Fruit fly (Drosophila melanogaster) whole organism, embryonic: ENCODE results near the gene AstA.
A peak's percentile ranks its signal among the peaks of the same experiment; 100 is the strongest.

Source experiments
- Bteb2 ChIP-seq: fragments of 200-800 bp; sonication (Bioruptor generic); optimal IDR thresholded peaks from 2 replicates; lab custom pipeline; 2016; ENCODE audit warnings: missing biosample characterization, missing genetic modification characterization
- CG1024 ChIP-seq: fragments of 200-800 bp; sonication (Bioruptor generic); IDR thresholded peaks from 2 replicates; pipeline ENCODE4 v1.3.6; 2022; ENCODE audit warnings: missing biosample characterization, missing genetic modification characterization
- CG10565 ChIP-seq: fragments of 200-800 bp; sonication (Bioruptor generic); optimal IDR thresholded peaks from 3 replicates; lab custom pipeline; 2016; ENCODE audit warnings: missing biosample characterization, mild to moderate bottlenecking, missing genetic modification characterization
- CG10979 ChIP-seq: fragments of 200-800 bp; sonication (Bioruptor generic); optimal IDR thresholded peaks from 2 replicates; lab custom pipeline; 2018; ENCODE audit warnings: missing biosample characterization, mild to moderate bottlenecking, missing genetic modification characterization, moderate library complexity
- CG11093 ChIP-seq: fragments of 200-800 bp; sonication (Bioruptor generic); IDR thresholded peaks from 3 replicates; pipeline ENCODE4 v1.3.6; 2022; ENCODE audit warnings: missing biosample characterization, missing genetic modification characterization
- CG11696 ChIP-seq: fragments of 200-800 bp; sonication (Bioruptor generic); IDR thresholded peaks from 2 replicates; pipeline ENCODE4 v1.3.6; 2022; ENCODE audit warnings: missing biosample characterization, missing genetic modification characterization
- CG13123 ChIP-seq: fragments of 200-800 bp; sonication (Bioruptor generic); optimal IDR thresholded peaks from 2 replicates; lab custom pipeline; 2016; ENCODE audit warnings: missing biosample characterization, missing genetic modification characterization
- CG13287 ChIP-seq: fragments of 200-800 bp; sonication (Bioruptor generic); IDR thresholded peaks from 2 replicates; pipeline ENCODE4 v1.3.6; 2022; ENCODE audit warnings: missing biosample characterization, missing genetic modification characterization; ENCODE audit not compliant: partially characterized antibody
- CG16863 ChIP-seq: fragments of 200-800 bp; sonication (Bioruptor generic); optimal IDR thresholded peaks from 3 replicates; lab custom pipeline; 2016; ENCODE audit warnings: missing biosample characterization, missing genetic modification characterization
- CG2129 ChIP-seq: fragments of 200-800 bp; sonication (Bioruptor generic); IDR thresholded peaks from 2 replicates; pipeline ENCODE4 v1.3.6; 2022; ENCODE audit warnings: missing biosample characterization, missing genetic modification characterization; ENCODE audit not compliant: partially characterized antibody
- CG30403 ChIP-seq: fragments of 200-800 bp; sonication (Bioruptor generic); optimal IDR thresholded peaks from 3 replicates; lab custom pipeline; 2016; ENCODE audit warnings: missing biosample characterization, missing genetic modification characterization
- CG31365 ChIP-seq: fragments of 200-800 bp; sonication (Bioruptor generic); optimal IDR thresholded peaks from 2 replicates; lab custom pipeline; 2018; ENCODE audit warnings: missing biosample characterization, mild to moderate bottlenecking, missing genetic modification characterization
- CG33213 ChIP-seq: fragments of 200-800 bp; sonication (Bioruptor generic); optimal IDR thresholded peaks from 3 replicates; lab custom pipeline; 2016; ENCODE audit warnings: missing biosample characterization, missing genetic modification characterization
- CG34376 ChIP-seq: fragments of 200-800 bp; sonication (Bioruptor generic); optimal IDR thresholded peaks from 2 replicates; lab custom pipeline; 2018; ENCODE audit warnings: missing biosample characterization, mild to moderate bottlenecking, missing genetic modification characterization
- CG4404 ChIP-seq: fragments of 200-800 bp; sonication (Bioruptor generic); IDR thresholded peaks from 2 replicates; pipeline ENCODE4 v1.3.6; 2022; ENCODE audit warnings: missing biosample characterization, missing genetic modification characterization
- CG6854 ChIP-seq: fragments of 200-800 bp; sonication (Bioruptor generic); optimal IDR thresholded peaks from 3 replicates; lab custom pipeline; 2017; ENCODE audit warnings: missing biosample characterization, mild to moderate bottlenecking, missing genetic modification characterization
- CG7271 ChIP-seq: fragments of 200-800 bp; sonication (Bioruptor generic); optimal IDR thresholded peaks from 2 replicates; lab custom pipeline; 2018; ENCODE audit warnings: missing biosample characterization, mild to moderate bottlenecking, missing genetic modification characterization, moderate library complexity
- CG7372 ChIP-seq: fragments of 200-800 bp; sonication (Bioruptor generic); IDR thresholded peaks from 2 replicates; pipeline ENCODE4 v1.3.6; 2022; ENCODE audit warnings: missing biosample characterization, missing genetic modification characterization
- CG7745 ChIP-seq: fragments of 200-800 bp; sonication (Bioruptor generic); optimal IDR thresholded peaks from 2 replicates; lab custom pipeline; 2018; ENCODE audit warnings: missing biosample characterization, mild to moderate bottlenecking, missing genetic modification characterization, moderate library complexity
- CG9215 ChIP-seq: fragments of 200-800 bp; sonication (Bioruptor generic); IDR thresholded peaks from 2 replicates; pipeline ENCODE4 v1.3.6; 2022; ENCODE audit warnings: missing biosample characterization, missing genetic modification characterization
- CG9876 ChIP-seq: fragments of 200-800 bp; sonication (Bioruptor generic); optimal IDR thresholded peaks from 2 replicates; lab custom pipeline; 2016; ENCODE audit warnings: missing biosample characterization, missing genetic modification characterization
- Chrac-16 ChIP-seq: fragments of 200-800 bp; sonication (Bioruptor generic); optimal IDR thresholded peaks from 3 replicates; lab custom pipeline; 2016; ENCODE audit warnings: missing biosample characterization, missing genetic modification characterization
- D ChIP-seq, 2 experiments: fragments of 200-800 bp in 1 of 2; fragments of >200 bp in 1 of 2; sonication (Bioruptor generic) in 1 of 2; optimal IDR thresholded peaks; 2 replicates in 1 of 2; 3 replicates in 1 of 2; lab custom pipeline; 2017; ENCODE audit warnings: mild to moderate bottlenecking in 1 of 2, missing biosample characterization in 1 of 2, missing genetic modification characterization in 1 of 2, missing genetic modification reagents in 1 of 2
- Dbx ChIP-seq: fragments of 200-800 bp; sonication (Bioruptor generic); IDR thresholded peaks from 3 replicates; pipeline ENCODE4 v1.3.6; 2022; ENCODE audit warnings: missing biosample characterization, missing genetic modification characterization
- Dp ChIP-seq: fragments of 200-800 bp; sonication (Bioruptor generic); optimal IDR thresholded peaks from 2 replicates; lab custom pipeline; 2018; ENCODE audit warnings: missing biosample characterization, mild to moderate bottlenecking, missing genetic modification characterization, moderate library complexity
- Ets97D ChIP-seq: fragments of 200-800 bp; sonication (Bioruptor generic); optimal IDR thresholded peaks from 3 replicates; lab custom pipeline; 2016; ENCODE audit warnings: missing biosample characterization, missing genetic modification characterization
- HLHmδ ChIP-seq: fragments of 200-800 bp; sonication (Bioruptor generic); optimal IDR thresholded peaks from 2 replicates; lab custom pipeline; 2018; ENCODE audit warnings: missing biosample characterization, mild to moderate bottlenecking, missing genetic modification characterization, moderate library complexity
- Hr51 ChIP-seq, 2 experiments: fragments of 200-800 bp; sonication (Bioruptor generic); optimal IDR thresholded peaks; 2 replicates in 1 of 2; 3 replicates in 1 of 2; lab custom pipeline; 2016 to 2018; ENCODE audit warnings: missing biosample characterization in 2 of 2, missing genetic modification characterization in 2 of 2, mild to moderate bottlenecking in 1 of 2, moderate library complexity in 1 of 2
- Nf-YA ChIP-seq: fragments of 200-800 bp; sonication (Bioruptor generic); IDR thresholded peaks from 2 replicates; pipeline ENCODE4 v1.3.6; 2022; ENCODE audit warnings: missing biosample characterization, missing genetic modification characterization
- Pdp1 ChIP-seq, 2 experiments: fragments of 200-800 bp; sonication (Bioruptor generic); optimal IDR thresholded peaks; 3 replicates each; lab custom pipeline; 2016; ENCODE audit warnings: missing biosample characterization in 2 of 2, missing genetic modification characterization in 2 of 2, mild to moderate bottlenecking in 1 of 2, moderate library complexity in 1 of 2
- Stat92E ChIP-seq, 3 experiments: fragments of >200 bp in 2 of 3; fragments of 200-800 bp in 1 of 3; sonication (Bioruptor generic) in 1 of 3; optimal IDR thresholded peaks; 2 replicates each; lab custom pipeline; 2017 to 2019; ENCODE audit warnings: missing biosample characterization in 3 of 3, missing genetic modification characterization in 3 of 3, mild to moderate bottlenecking in 1 of 3, moderate library complexity in 1 of 3
- cad ChIP-seq: fragments of >200 bp; optimal IDR thresholded peaks from 2 replicates; lab custom pipeline; 2017; ENCODE audit warnings: missing biosample characterization, missing genetic modification characterization
- cas ChIP-seq: fragments of 200-800 bp; sonication (Bioruptor generic); IDR thresholded peaks from 2 replicates; pipeline ENCODE4 v1.3.6; 2022; ENCODE audit warnings: missing biosample characterization, missing genetic modification characterization
- crp ChIP-seq, 2 experiments: fragments of 200-800 bp; sonication (Bioruptor generic); optimal IDR thresholded peaks; 2 replicates in 1 of 2; 3 replicates in 1 of 2; lab custom pipeline; 2017; ENCODE audit warnings: missing biosample characterization in 2 of 2, missing genetic modification characterization in 2 of 2, mild to moderate bottlenecking in 1 of 2, moderate library complexity in 1 of 2
- dati ChIP-seq: fragments of 200-800 bp; sonication (Bioruptor generic); IDR thresholded peaks from 2 replicates; pipeline ENCODE4 v1.3.6; 2022; ENCODE audit warnings: missing biosample characterization, missing genetic modification characterization
- disco-r ChIP-seq: fragments of 200-800 bp; sonication (Bioruptor generic); optimal IDR thresholded peaks from 2 replicates; lab custom pipeline; 2016; ENCODE audit warnings: missing biosample characterization, missing genetic modification characterization
- emc ChIP-seq: fragments of 200-800 bp; sonication (Bioruptor generic); optimal IDR thresholded peaks from 2 replicates; lab custom pipeline; 2016; ENCODE audit warnings: missing biosample characterization, missing genetic modification characterization
- gcm2 ChIP-seq: fragments of 200-800 bp; sonication (Bioruptor generic); optimal IDR thresholded peaks from 2 replicates; lab custom pipeline; 2016; ENCODE audit warnings: missing biosample characterization, missing genetic modification characterization
- gt ChIP-seq: fragments of 200-800 bp; sonication (Bioruptor generic); IDR thresholded peaks from 2 replicates; pipeline ENCODE4 v1.3.6; 2022; ENCODE audit warnings: missing biosample characterization, missing genetic modification characterization
- lov ChIP-seq, 2 experiments: fragments of 200-800 bp in 1 of 2; fragments of >200 bp in 1 of 2; sonication (Bioruptor generic) in 1 of 2; IDR thresholded peaks in 1 of 2; optimal IDR thresholded peaks in 1 of 2; 2 replicates in 1 of 2; 3 replicates in 1 of 2; pipeline versions ENCODE4 v1.3.6 to Lab custom; 2017 to 2022; ENCODE audit warnings: missing biosample characterization in 1 of 2, missing genetic modification characterization in 1 of 2
- mam ChIP-seq: fragments of 200-800 bp; sonication (Bioruptor generic); optimal IDR thresholded peaks from 3 replicates; lab custom pipeline; 2016; ENCODE audit warnings: missing biosample characterization, missing genetic modification characterization
- pfk ChIP-seq: fragments of 200-800 bp; sonication (Bioruptor generic); optimal IDR thresholded peaks from 2 replicates; lab custom pipeline; 2018; ENCODE audit warnings: missing biosample characterization, mild to moderate bottlenecking, missing genetic modification characterization, moderate library complexity
- pzg ChIP-seq: fragments of 200-800 bp; sonication (Bioruptor generic); optimal IDR thresholded peaks from 3 replicates; lab custom pipeline; 2018; ENCODE audit warnings: missing biosample characterization, mild to moderate bottlenecking, missing genetic modification characterization, moderate library complexity
- ranshi ChIP-seq: fragments of 200-800 bp; sonication (Bioruptor generic); IDR thresholded peaks from 2 replicates; pipeline ENCODE4 v1.3.6; 2022; ENCODE audit warnings: missing biosample characterization, missing genetic modification characterization
- sens-2 ChIP-seq: fragments of 200-800 bp; sonication (Bioruptor generic); IDR thresholded peaks from 2 replicates; pipeline ENCODE4 v1.3.6; 2022; ENCODE audit warnings: missing biosample characterization, missing genetic modification characterization
- tna ChIP-seq: fragments of 200-800 bp; sonication (Bioruptor generic); IDR thresholded peaks from 2 replicates; pipeline ENCODE4 v1.3.6; 2022; ENCODE audit warnings: missing biosample characterization, missing genetic modification characterization; ENCODE audit not compliant: partially characterized antibody
- trh ChIP-seq: fragments of 200-800 bp; sonication (Bioruptor generic); optimal IDR thresholded peaks from 2 replicates; lab custom pipeline; 2016; ENCODE audit warnings: missing biosample characterization, missing genetic modification characterization

AstA gene

dm6 chr3R:24768538-24769401, 3.9 kb upstream of the AstA start, which contains the start of gene CG13631 (continued):
- TF ChIP-seq sens-2 (GFP tag; lab: Robert Waterston, UW) (peak; percentile 88), CG13287 (no peak; the same call in 1 of the 2 replicates), gt (peak; percentile 92), mam (peak; percentile 85), CG31365 (tag; lab: Kevin White, UChicago) (peak; percentile 66), CG33213 (GFP tag; lab: Kevin White, UChicago) (peak; percentile 86), cad (no peak), CG6854 (peak; percentile 67), CG4404 (GFP tag; lab: Robert Waterston, UW) (peak; percentile 72), pfk (GFP tag; lab: Kevin White, UChicago) (no peak), dati (GFP tag; lab: Robert Waterston, UW) (peak; percentile 74), Nf-YA (GFP tag; lab: Robert Waterston, UW) (peak; percentile 88), ranshi (GFP tag; lab: Robert Waterston, UW) (peak; percentile 86), CG16863 (GFP tag; lab: Kevin White, UChicago) (peak; percentile 96), CG1024 (GFP tag; lab: Robert Waterston, UW) (peak; percentile 79), CG11696 (GFP tag; lab: Robert Waterston, UW) (peak; percentile 61; the same call in 1 of the 2 replicates), Pdp1 (GFP tag; optimal IDR thresholded peaks at IDR 0.05; lab: Kevin White, UChicago) (peak; percentile 95 to 96), CG7745 (tag; lab: Kevin White, UChicago) (no peak), CG9215 (GFP tag; lab: Robert Waterston, UW) (peak; percentile 71), Bteb2 (GFP tag; lab: Kevin White, UChicago) (peak; percentile 85), crp (GFP tag; optimal IDR thresholded peaks at IDR 0.05; lab: Kevin White, UChicago) (peak; percentile 37 to 74), trh (peak; percentile 89), CG13123 (GFP tag; lab: Kevin White, UChicago) (peak; percentile 88), CG10979 (tag; lab: Kevin White, UChicago) (peak; percentile 98), Chrac-16 (peak; percentile 93), D (optimal IDR thresholded peaks at IDR 0.05; lab: Kevin White, UChicago) (no peak), D (GFP tag; optimal IDR thresholded peaks at IDR 0.05; lab: Kevin White, UChicago) (peak; percentile 98), Ets97D (GFP tag; lab: Kevin White, UChicago) (peak; percentile 74), CG7271 (tag; lab: Kevin White, UChicago) (peak; percentile 44), CG11093 (GFP tag; lab: Robert Waterston, UW) (peak; percentile 90; the same call in 2 of the 3 replicates), lov (optimal IDR thresholded peaks at IDR 0.05; lab: Kevin White, UChicago) (no peak), lov (GFP tag; IDR thresholded peaks at IDR 0.05; lab: Robert Waterston, UW) (peak; percentile 87), CG7372 (peak; percentile 83), pzg (GFP tag; lab: Kevin White, UChicago) (no peak), emc (peak; percentile 10), CG2129 (GFP tag; lab: Robert Waterston, UW) (no peak), CG34376 (GFP tag; lab: Kevin White, UChicago) (peak; percentile 4), Dp (GFP tag; lab: Kevin White, UChicago) (no peak), gcm2 (GFP tag; lab: Kevin White, UChicago) (peak; percentile 91), Hr51 (GFP tag; optimal IDR thresholded peaks at IDR 0.05; lab: Kevin White, UChicago) (peak; percentile 46 to 95), tna (GFP tag; lab: Robert Waterston, UW) (no peak), Dbx (no peak), cas (GFP tag; lab: Robert Waterston, UW) (0 out of 2 replicates have a peak, but pooled peaks have one; percentile 36), CG30403 (GFP tag; lab: Kevin White, UChicago) (peak; percentile 98), CG9876 (GFP tag; lab: Kevin White, UChicago) (peak; percentile 83), Stat92E (GFP tag; optimal IDR thresholded peaks at IDR 0.05; lab: Kevin White, UChicago) (peak in 1 of 3 experiments; percentile 94), disco-r (GFP tag; lab: Kevin White, UChicago) (peak; percentile 86), CG10565 (GFP tag; lab: Kevin White, UChicago) (peak; percentile 89), HLHmδ (no peak)
